Worm (Caenorhabditis elegans): ENCODE data around the gene C09E8.1.

DNA sequence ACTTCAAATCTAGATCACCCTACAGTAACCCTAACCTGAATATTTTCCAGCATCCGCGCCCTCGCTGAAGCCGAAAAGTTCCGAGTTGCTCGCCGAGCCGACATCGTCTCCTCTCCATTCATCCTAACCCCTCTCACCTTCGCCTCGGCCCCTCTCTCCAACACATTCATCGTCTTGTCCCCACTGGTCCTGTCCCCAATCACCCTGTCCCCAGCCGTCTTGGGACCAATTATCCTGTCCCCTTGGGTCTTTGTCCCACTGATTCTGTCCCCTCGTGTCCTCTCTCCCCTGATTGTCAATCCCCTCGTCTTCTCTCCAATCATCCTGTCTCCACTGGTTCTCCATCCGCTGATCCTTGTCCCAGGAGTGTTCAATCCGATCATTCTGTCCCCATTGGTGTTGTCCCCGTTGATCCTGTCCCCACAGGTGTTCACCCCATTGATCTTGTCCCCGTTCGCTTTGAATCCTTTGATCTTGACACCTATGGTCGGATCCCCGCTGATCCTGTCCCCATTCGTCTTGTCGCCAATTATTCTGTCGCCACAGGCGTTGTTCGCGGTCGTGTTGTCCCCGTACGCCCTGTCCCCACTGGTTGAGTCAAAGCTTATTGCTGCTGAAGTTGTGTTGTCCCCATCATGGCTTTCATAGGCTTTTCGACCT is 4.9 kb upstream of the C09E8.1 start, which contains the start of gene lips-7:
- TF ChIP-seq dao-5 (tag; optimal IDR thresholded peaks at IDR 0.05) (no peak), him-1 (tag; optimal IDR thresholded peaks at IDR 0.05) (no peak), W03F9.2 (tag; optimal IDR thresholded peaks at IDR 0.05) (no peak)
